Comparison of ENCODE assay signal across 5 fruit fly cellular contexts in genomic region chr3R:31718168-31718565, dm6.
TF ChIP-seq lines count a peak whose summit lies in the region.

No protein-coding gene starts in this region.

- no peak for TF ChIP-seq CTCF in whole organism, embryonic (GFP tag; optimal IDR thresholded peaks at IDR 0.05; lab: Kevin White, UChicago)

TF ChIP-seq in whole organism, 6 proteins besides CTCF, POLR2A, EP300 and RAD21:
- no peak for TF ChIP-seq psq (optimal IDR thresholded peaks at IDR 0.05; lab: Kevin White, UChicago)
- peak; percentile 82 for TF ChIP-seq pan (optimal IDR thresholded peaks at IDR 0.05; lab: Kevin White, UChicago)

TF ChIP-seq in whole organism, embryonic, 481 proteins besides CTCF, POLR2A, EP300 and RAD21 (continues in another document):
- TF ChIP-seq CG8478 (optimal IDR thresholded peaks at IDR 0.05; lab: Kevin White, UChicago) (no peak), knrl (GFP tag; IDR thresholded peaks at IDR 0.05; lab: Robert Waterston, UW; ENCODE audit: partially characterized antibody) (no peak), Kr (GFP tag; optimal IDR thresholded peaks at IDR 0.05; lab: Kevin White, UChicago) (no peak), btn (GFP tag; optimal IDR thresholded peaks at IDR 0.05; lab: Kevin White, UChicago) (no peak), CG18619 (GFP tag; optimal IDR thresholded peaks at IDR 0.05; lab: Kevin White, UChicago) (no peak), CG12071 (GFP tag; optimal IDR thresholded peaks at IDR 0.05; lab: Kevin White, UChicago) (no peak), vfl (GFP tag; optimal IDR thresholded peaks at IDR 0.05; lab: Kevin White, UChicago) (no peak), Hmr (GFP tag; optimal IDR thresholded peaks at IDR 0.05; lab: Kevin White, UChicago) (no peak), CG7745 (tag; optimal IDR thresholded peaks at IDR 0.05; lab: Kevin White, UChicago) (no peak), NC2β (GFP tag; optimal IDR thresholded peaks at IDR 0.05; lab: Kevin White, UChicago) (no peak), CG2712 (tag; optimal IDR thresholded peaks at IDR 0.05; lab: Kevin White, UChicago) (peak; percentile 21), CG15479 (GFP tag; optimal IDR thresholded peaks at IDR 0.05; lab: Kevin White, UChicago) (no peak), lilli (GFP tag; optimal IDR thresholded peaks at IDR 0.05; lab: Kevin White, UChicago) (no peak), CG6654 (GFP tag; optimal IDR thresholded peaks at IDR 0.05; lab: Kevin White, UChicago) (peak; percentile 6), HmgZ (tag; optimal IDR thresholded peaks at IDR 0.05; lab: Kevin White, UChicago) (no peak), CrebB (tag; optimal IDR thresholded peaks at IDR 0.05; lab: Kevin White, UChicago) (no peak), CG11085 (GFP tag; IDR thresholded peaks at IDR 0.05; lab: Robert Waterston, UW) (no peak), CG17359 (tag; optimal IDR thresholded peaks at IDR 0.05; lab: Kevin White, UChicago) (peak; percentile 16), ham (GFP tag; IDR thresholded peaks at IDR 0.05; lab: Robert Waterston, UW) (no peak), nerfin-2 (GFP tag; IDR thresholded peaks at IDR 0.05; lab: Robert Waterston, UW; ENCODE audit: partially characterized antibody) (no peak), crc (GFP tag; optimal IDR thresholded peaks at IDR 0.05; lab: Kevin White, UChicago) (no peak), dan (GFP tag; IDR thresholded peaks at IDR 0.05; lab: Robert Waterston, UW) (no peak), jumu (GFP tag; optimal IDR thresholded peaks at IDR 0.05; lab: Kevin White, UChicago) (no peak)

TF ChIP-seq in whole organism, prepupa, 60 proteins besides CTCF, POLR2A, EP300 and RAD21 (continues in another document):
- TF ChIP-seq ss (GFP tag; optimal IDR thresholded peaks at IDR 0.05; lab: Kevin White, UChicago) (no peak), salr (GFP tag; optimal IDR thresholded peaks at IDR 0.05; lab: Kevin White, UChicago) (no peak), Hr39 (GFP tag; optimal IDR thresholded peaks at IDR 0.05; lab: Kevin White, UChicago) (peak; percentile 40), CG8632 (GFP tag; optimal IDR thresholded peaks at IDR 0.05; lab: Kevin White, UChicago) (peak; percentile 27), cyc (GFP tag; optimal IDR thresholded peaks at IDR 0.05; lab: Kevin White, UChicago) (peak; percentile 59), Sox102F (GFP tag; optimal IDR thresholded peaks at IDR 0.05; lab: Kevin White, UChicago) (peak; percentile 54), Hr4 (GFP tag; optimal IDR thresholded peaks at IDR 0.05; lab: Kevin White, UChicago) (peak; percentile 35), dsx (GFP tag; optimal IDR thresholded peaks at IDR 0.05; lab: Kevin White, UChicago; ENCODE audit: poor library complexity, severe bottlenecking) (no peak), CG15336 (GFP tag; IDR thresholded peaks at IDR 0.05; lab: Robert Waterston, UW) (0 out of 2 replicates have a peak, but pooled peaks have one; percentile 14), CG6276 (GFP tag; optimal IDR thresholded peaks at IDR 0.05; lab: Kevin White, UChicago) (no peak), OdsH (GFP tag; optimal IDR thresholded peaks at IDR 0.05; lab: Kevin White, UChicago) (peak; percentile 52), CG3032 (tag; optimal IDR thresholded peaks at IDR 0.05; lab: Kevin White, UChicago) (peak; percentile 39), CG11294 (GFP tag; IDR thresholded peaks at IDR 0.05; lab: Robert Waterston, UW) (no peak), CG8119 (GFP tag; IDR thresholded peaks at IDR 0.05; lab: Robert Waterston, UW) (no peak), Lpt (GFP tag; optimal IDR thresholded peaks at IDR 0.05; lab: Kevin White, UChicago) (no peak), pdm3 (GFP tag; optimal IDR thresholded peaks at IDR 0.05; lab: Kevin White, UChicago) (peak; percentile 47), Sox14 (GFP tag; optimal IDR thresholded peaks at IDR 0.05; lab: Kevin White, UChicago) (peak; percentile 26), Hr38 (GFP tag; optimal IDR thresholded peaks at IDR 0.05; lab: Kevin White, UChicago) (no peak), svp (GFP tag; lab: Kevin White, UChicago) (peak; percentile 74), CG31627 (GFP tag; optimal IDR thresholded peaks at IDR 0.05; lab: Kevin White, UChicago) (peak; percentile 28), CG11902 (GFP tag; optimal IDR thresholded peaks at IDR 0.05; lab: Kevin White, UChicago) (peak; percentile 10), CG6792 (GFP tag; optimal IDR thresholded peaks at IDR 0.05; lab: Kevin White, UChicago) (peak; percentile 54), Blimp-1 (GFP tag; optimal IDR thresholded peaks at IDR 0.05; lab: Kevin White, UChicago) (peak; percentile 40)

TF ChIP-seq in whole organism, pupa, 21 proteins besides CTCF, POLR2A, EP300 and RAD21:
- TF ChIP-seq Ets98B (GFP tag; IDR thresholded peaks at IDR 0.05; lab: Robert Waterston, UW) (no peak), Snoo (tag; optimal IDR thresholded peaks at IDR 0.05; lab: Kevin White, UChicago) (peak; percentile 17), CG32121 (GFP tag; IDR thresholded peaks at IDR 0.05; lab: Robert Waterston, UW) (no peak), D1 (tag; optimal IDR thresholded peaks at IDR 0.05; lab: Kevin White, UChicago) (no peak), EcR (GFP tag; optimal IDR thresholded peaks at IDR 0.05; lab: Kevin White, UChicago) (no peak), fd96Ca (GFP tag; IDR thresholded peaks at IDR 0.05; lab: Robert Waterston, UW) (peak; percentile 32; the same call in 1 of the 3 replicates), CG8301 (tag; optimal IDR thresholded peaks at IDR 0.05; lab: Kevin White, UChicago) (peak; percentile 14), CG12605 (GFP tag; IDR thresholded peaks at IDR 0.05; lab: Robert Waterston, UW) (no peak), CG17806 (tag; optimal IDR thresholded peaks at IDR 0.05; lab: Kevin White, UChicago) (peak; percentile 39), CG4496 (GFP tag; IDR thresholded peaks at IDR 0.05; lab: Robert Waterston, UW) (no peak; the same call in 2 of the 3 replicates), gl (tag; optimal IDR thresholded peaks at IDR 0.05; lab: Kevin White, UChicago) (no peak), CG8159 (tag; optimal IDR thresholded peaks at IDR 0.05; lab: Kevin White, UChicago) (no peak), CG14655 (GFP tag; optimal IDR thresholded peaks at IDR 0.05; lab: Kevin White, UChicago) (peak; percentile 38), Pif1A (GFP tag; optimal IDR thresholded peaks at IDR 0.05; lab: Kevin White, UChicago) (no peak), Pif1B (GFP tag; optimal IDR thresholded peaks at IDR 0.05; lab: Kevin White, UChicago) (peak; percentile 37), CG34367 (tag; optimal IDR thresholded peaks at IDR 0.05; lab: Kevin White, UChicago) (no peak), rn (GFP tag; IDR thresholded peaks at IDR 0.05; lab: Robert Waterston, UW) (no peak), CG13204 (GFP tag; optimal IDR thresholded peaks at IDR 0.05; lab: Kevin White, UChicago) (no peak), CG10348 (GFP tag; IDR thresholded peaks at IDR 0.05; lab: Robert Waterston, UW) (no peak), CG15710 (tag; optimal IDR thresholded peaks at IDR 0.05; lab: Kevin White, UChicago) (peak; percentile 17), CG9948 (tag; optimal IDR thresholded peaks at IDR 0.05; lab: Kevin White, UChicago) (peak; percentile 23)

TF ChIP-seq in whole organism, wandering third instar larva, 38 proteins besides CTCF, POLR2A, EP300 and RAD21 (continues in another document):
- TF ChIP-seq Dif (GFP tag; optimal IDR thresholded peaks at IDR 0.05; lab: Kevin White, UChicago; ENCODE audit: partially characterized antibody) = no peak
- TF ChIP-seq Hnf4 (GFP tag; optimal IDR thresholded peaks at IDR 0.05; lab: Kevin White, UChicago) = no peak
- no peak for TF ChIP-seq Myc (optimal IDR thresholded peaks at IDR 0.05; lab: Kevin White, UChicago)
- TF ChIP-seq lola (GFP tag; optimal IDR thresholded peaks at IDR 0.05; lab: Kevin White, UChicago) = no peak
- no peak for TF ChIP-seq Hr83 (GFP tag; optimal IDR thresholded peaks at IDR 0.05; lab: Kevin White, UChicago; ENCODE audit: poor library complexity, severe bottlenecking)
- no peak for TF ChIP-seq brk (GFP tag; optimal IDR thresholded peaks at IDR 0.05; lab: Kevin White, UChicago)
- TF ChIP-seq rgr (GFP tag; optimal IDR thresholded peaks at IDR 0.05; lab: Kevin White, UChicago) = peak; percentile 35
- TF ChIP-seq dsf (GFP tag; optimal IDR thresholded peaks at IDR 0.05; lab: Kevin White, UChicago; ENCODE audit: borderline replicate concordance) = no peak
- no peak for TF ChIP-seq dmrt93B (GFP tag; optimal IDR thresholded peaks at IDR 0.05; lab: Kevin White, UChicago)
- no peak for TF ChIP-seq GATAd (GFP tag; optimal IDR thresholded peaks at IDR 0.05; lab: Kevin White, UChicago)
- no peak for TF ChIP-seq jim (GFP tag; optimal IDR thresholded peaks at IDR 0.05; lab: Kevin White, UChicago)
- peak in 1 of 2 experiments; percentile 46 for TF ChIP-seq foxo (GFP tag; optimal IDR thresholded peaks at IDR 0.05; lab: Kevin White, UChicago)
- no peak for TF ChIP-seq Dfd (GFP tag; optimal IDR thresholded peaks at IDR 0.05; lab: Kevin White, UChicago)
- peak; percentile 48 for TF ChIP-seq psq (GFP tag; optimal IDR thresholded peaks at IDR 0.05; lab: Kevin White, UChicago)
- no peak for TF ChIP-seq Abd-B (GFP tag; optimal IDR thresholded peaks at IDR 0.05; lab: Kevin White, UChicago)
- no peak for TF ChIP-seq Mio (GFP tag; optimal IDR thresholded peaks at IDR 0.05; lab: Kevin White, UChicago)
- TF ChIP-seq HLH106 (tag; optimal IDR thresholded peaks at IDR 0.05; lab: Kevin White, UChicago) = peak; percentile 37
- TF ChIP-seq sage (GFP tag; optimal IDR thresholded peaks at IDR 0.05; lab: Kevin White, UChicago) = peak; percentile 19
- TF ChIP-seq CG32264 (GFP tag; optimal IDR thresholded peaks at IDR 0.05; lab: Kevin White, UChicago) = no peak
- TF ChIP-seq CrebA (GFP tag; optimal IDR thresholded peaks at IDR 0.05; lab: Kevin White, UChicago; ENCODE audit: borderline replicate concordance) = no peak
- TF ChIP-seq Hr78 (GFP tag; optimal IDR thresholded peaks at IDR 0.05; lab: Kevin White, UChicago) = no peak
- no peak for TF ChIP-seq dl (GFP tag; optimal IDR thresholded peaks at IDR 0.05; lab: Kevin White, UChicago; ENCODE audit: insufficient read depth in 1 of 2, partially characterized antibody in 2 of 2)
- peak; percentile 39 for TF ChIP-seq woc (GFP tag; optimal IDR thresholded peaks at IDR 0.05; lab: Kevin White, UChicago)
- TF ChIP-seq Rel (GFP tag; optimal IDR thresholded peaks at IDR 0.05; lab: Kevin White, UChicago) = no peak
- no peak for TF ChIP-seq Rel (tag; optimal IDR thresholded peaks at IDR 0.05; lab: Kevin White, UChicago)
- no peak for TF ChIP-seq br (GFP tag; optimal IDR thresholded peaks at IDR 0.05; lab: Kevin White, UChicago)
- TF ChIP-seq ey (GFP tag; optimal IDR thresholded peaks at IDR 0.05; lab: Kevin White, UChicago) = peak; percentile 18
- no peak for TF ChIP-seq pan (optimal IDR thresholded peaks at IDR 0.05; lab: Kevin White, UChicago)
- TF ChIP-seq usp (GFP tag; optimal IDR thresholded peaks at IDR 0.05; lab: Kevin White, UChicago) = no peak
- TF ChIP-seq N (GFP tag; optimal IDR thresholded peaks at IDR 0.05; lab: Kevin White, UChicago) = no peak
- peak; percentile 41 for TF ChIP-seq OdsH (GFP tag; optimal IDR thresholded peaks at IDR 0.05; lab: Kevin White, UChicago)
- TF ChIP-seq Sp1 (GFP tag; optimal IDR thresholded peaks at IDR 0.05; lab: Kevin White, UChicago) = peak; percentile 25
